Fruit fly (Drosophila melanogaster) whole organism: Measurements from ENCODE around the gene Edc3.

Experiments
- CG8478 ChIP-seq: fragments of >200 bp; optimal IDR thresholded peaks from 2 replicates; lab custom pipeline; 2018; ENCODE audit warnings: inconsistent platforms
- Dll ChIP-seq: fragments of >200 bp; optimal IDR thresholded peaks from 2 replicates; lab custom pipeline; 2017
- EcR ChIP-seq, 2 experiments: fragments of >200 bp; optimal IDR thresholded peaks; 2 replicates each; lab custom pipeline; 2017; ENCODE audit warnings: missing biosample characterization in 2 of 2, missing genetic modification characterization in 2 of 2, missing genetic modification reagents in 2 of 2
- pan ChIP-seq: fragments of >200 bp; optimal IDR thresholded peaks from 2 replicates; lab custom pipeline; 2017
- psq ChIP-seq: fragments of >200 bp; optimal IDR thresholded peaks from 2 replicates; lab custom pipeline; 2017
- usp ChIP-seq: fragments of >200 bp; optimal IDR thresholded peaks from 2 replicates; lab custom pipeline; 2017; ENCODE audit warnings: missing biosample characterization, missing genetic modification characterization, mixed read lengths

Gene Edc3

DNA sequence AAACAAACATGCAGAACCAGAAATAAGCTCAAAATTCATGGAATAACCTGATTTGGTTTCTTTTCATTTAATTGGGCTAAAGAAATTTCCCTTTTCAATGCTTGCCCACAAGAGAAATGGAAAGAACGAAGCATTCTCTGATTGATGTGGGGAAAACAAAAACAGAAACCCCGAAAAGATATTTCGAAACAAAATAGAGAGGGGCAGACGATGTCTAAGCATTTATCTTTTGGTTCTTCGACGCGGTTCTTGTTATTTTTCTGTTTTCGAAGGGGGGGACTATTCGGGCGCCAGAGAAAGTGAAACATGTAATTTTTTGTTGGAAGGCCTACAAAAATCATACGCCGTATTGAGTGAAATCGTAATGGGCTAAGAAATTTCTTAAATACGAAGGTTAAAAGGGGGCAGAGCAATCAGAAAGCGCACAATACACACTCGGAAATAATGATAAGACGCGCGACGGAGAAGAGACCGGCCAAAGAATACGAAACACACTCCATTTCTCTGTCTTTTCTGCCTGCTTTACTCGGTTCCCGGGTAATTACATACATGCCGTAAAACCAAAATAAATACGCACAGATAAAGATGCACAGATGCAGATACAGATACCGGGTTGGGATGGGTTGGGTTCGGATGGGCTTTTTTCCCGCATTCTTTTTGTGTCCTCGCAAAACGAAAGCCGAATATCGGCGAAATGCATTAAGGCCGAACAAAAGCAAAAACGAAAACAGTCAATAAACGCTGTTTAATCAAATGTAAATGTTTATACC is 40.9 kb downstream of the Edc3 start:
- TF ChIP-seq CG8478 (lab: Kevin White, UChicago): no peak
- no peak for TF ChIP-seq Dll (lab: Kevin White, UChicago)
- TF ChIP-seq EcR (GFP tag; optimal IDR thresholded peaks at IDR 0.05; lab: Kevin White, UChicago): no peak
- no peak for TF ChIP-seq usp
- TF ChIP-seq psq (lab: Kevin White, UChicago): no peak
- no peak for TF ChIP-seq pan (lab: Kevin White, UChicago)

DNA sequence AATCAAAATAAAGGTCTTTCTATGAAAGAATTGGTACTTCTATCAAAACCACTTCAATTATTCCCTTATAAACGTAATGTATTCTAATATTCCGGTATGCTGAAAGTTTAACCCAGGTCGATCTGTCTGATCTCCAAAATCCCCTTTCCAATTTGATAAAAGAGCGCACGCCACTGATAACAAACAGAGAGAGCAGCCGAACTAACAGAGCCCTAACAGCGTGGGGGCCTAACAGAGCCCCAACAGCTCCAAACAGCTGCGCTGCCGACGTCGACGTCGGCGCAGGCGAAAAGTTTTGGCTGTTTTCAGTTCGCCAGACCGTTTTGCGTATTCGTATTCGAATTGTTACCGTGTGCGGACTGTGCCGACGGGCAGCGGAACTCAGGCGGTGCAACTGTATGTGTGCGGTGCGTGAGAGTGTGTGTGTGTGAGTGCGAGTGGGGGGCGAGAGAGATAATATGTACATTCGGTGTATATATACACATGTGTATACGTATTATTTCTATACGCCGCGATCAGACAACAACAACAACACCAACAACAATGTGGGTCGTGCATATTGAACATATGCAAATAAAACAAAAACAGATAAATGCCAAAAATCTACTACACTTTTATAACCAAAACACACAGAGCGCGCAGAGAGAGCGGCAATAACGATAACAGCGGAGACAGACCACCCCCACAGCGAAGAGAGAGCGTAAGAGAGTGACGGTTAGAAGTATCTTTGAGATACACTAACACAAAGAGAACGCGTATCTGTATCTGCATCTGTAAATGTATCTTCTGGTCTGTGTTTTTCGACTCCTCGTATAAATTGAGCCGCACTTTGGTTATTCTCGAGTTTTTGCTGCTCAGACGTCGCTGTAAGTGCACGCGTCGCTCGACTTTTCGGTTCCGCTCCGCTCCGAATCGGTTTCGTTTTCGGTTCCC is 42.6 kb downstream of the Edc3 start, which contains the start of gene Oatp74D:
Gene Oatp74D, plus strand, starts transcription at position 325 of the 933 bp plus-strand sequence.
- TF ChIP-seq CG8478 (lab: Kevin White, UChicago) (peak; percentile 16), EcR (GFP tag; optimal IDR thresholded peaks at IDR 0.05; lab: Kevin White, UChicago) (no peak), Dll (lab: Kevin White, UChicago) (peak; percentile 30), pan (lab: Kevin White, UChicago) (no peak)

DNA sequence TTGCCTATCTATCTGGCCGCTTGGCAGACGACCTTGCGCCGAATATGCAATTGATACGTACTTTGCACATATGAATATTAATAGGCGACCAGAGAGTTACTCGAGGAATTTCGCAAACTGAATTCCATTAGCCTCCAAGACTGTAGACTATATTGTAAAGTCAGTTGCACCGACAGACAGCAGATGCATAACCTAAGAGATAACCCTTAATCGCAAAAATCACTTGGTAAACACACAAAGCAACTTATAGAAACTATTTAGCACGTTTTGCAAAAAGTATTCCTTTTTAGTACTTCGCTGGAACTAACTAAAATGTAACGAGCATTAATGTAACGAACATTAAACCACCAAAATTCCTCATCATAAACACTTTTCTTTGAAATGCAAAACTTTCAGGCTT is 43.5 kb downstream of the Edc3 start, which contains the start of gene CG6333:
Gene CG6333, minus strand, starts transcription at position 101 of the 400 bp plus-strand sequence.
- TF ChIP-seq pan (lab: Kevin White, UChicago): no peak
- TF ChIP-seq CG8478 (lab: Kevin White, UChicago): no peak
- TF ChIP-seq psq (lab: Kevin White, UChicago): no peak
- TF ChIP-seq EcR (GFP tag; optimal IDR thresholded peaks at IDR 0.05; lab: Kevin White, UChicago): no peak
- TF ChIP-seq Dll (lab: Kevin White, UChicago): no peak
- TF ChIP-seq usp: no peak

DNA sequence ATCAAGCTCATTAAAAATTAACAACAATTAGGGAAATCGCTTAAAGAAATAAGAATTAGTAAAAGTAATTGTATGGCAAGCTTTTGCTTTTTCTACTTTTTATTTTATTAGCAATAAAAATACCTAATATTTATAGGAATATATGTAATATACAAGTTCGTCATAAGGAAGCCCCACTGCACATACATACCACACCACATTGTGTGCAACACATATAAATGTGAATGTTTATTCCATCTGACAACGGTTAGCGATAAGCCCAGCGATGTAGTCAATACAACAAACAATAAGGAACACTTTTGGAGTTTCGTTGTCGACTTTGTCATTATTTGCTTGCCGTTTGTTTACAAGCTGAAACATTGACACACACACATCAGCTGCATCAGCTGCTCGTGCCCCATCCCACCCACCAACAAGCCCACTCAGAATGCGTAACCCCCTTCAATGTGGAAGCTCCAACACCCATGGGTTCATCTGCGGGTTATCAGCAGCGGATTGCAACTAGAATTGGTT is 44.3 kb downstream of the Edc3 start:
- no peak for TF ChIP-seq CG8478 (lab: Kevin White, UChicago)
- TF ChIP-seq psq (lab: Kevin White, UChicago): no peak

DNA sequence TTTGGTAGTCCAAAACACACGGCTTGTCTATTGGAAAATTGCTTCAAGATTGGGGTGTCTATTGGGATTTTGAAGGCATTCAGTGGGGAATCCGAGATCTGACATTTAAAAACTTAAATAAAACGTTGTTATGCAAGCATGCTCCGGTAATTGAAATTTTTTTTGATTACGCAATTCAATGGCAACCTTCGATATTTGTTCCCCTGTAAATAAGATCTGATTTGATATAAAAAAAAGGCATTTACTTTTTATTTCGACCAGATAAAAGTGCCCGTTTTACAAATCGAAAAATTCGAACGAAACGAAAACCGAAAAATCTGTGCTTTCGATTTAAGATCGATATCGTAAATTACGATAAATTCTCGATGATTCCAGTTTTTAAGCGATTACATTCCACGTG is 50.8 kb downstream of the Edc3 start, which contains the start of the genes CG13733 and qjt:
Gene CG13733, minus strand, starts transcription at position 101 of the 400 bp plus-strand sequence.
Gene qjt, plus strand, starts transcription at position 271 of the 400 bp plus-strand sequence.
- TF ChIP-seq psq (lab: Kevin White, UChicago) (no peak), usp (no peak), pan (lab: Kevin White, UChicago) (no peak), EcR (GFP tag; optimal IDR thresholded peaks at IDR 0.05; lab: Kevin White, UChicago) (no peak), Dll (lab: Kevin White, UChicago) (no peak), CG8478 (lab: Kevin White, UChicago) (no peak)

DNA sequence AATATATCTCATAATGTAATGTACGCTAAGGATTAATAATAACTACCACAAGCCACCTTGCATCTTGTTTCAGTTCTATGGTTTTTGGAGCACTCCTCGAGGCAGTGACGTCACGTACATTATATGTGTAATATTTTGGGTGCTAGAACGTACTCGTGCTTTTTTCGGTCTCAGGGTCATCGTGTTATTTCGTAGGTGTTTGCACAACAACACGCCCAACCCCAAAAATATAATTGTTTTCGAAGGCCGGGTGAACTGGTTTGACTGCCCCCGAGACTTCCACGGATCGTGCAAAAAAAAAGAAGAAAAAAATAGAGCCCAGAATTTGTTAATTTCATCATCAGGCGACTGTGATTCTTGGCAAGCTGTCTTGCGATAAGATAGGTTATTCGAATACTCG is 53.2 kb downstream of the Edc3 start:
- TF ChIP-seq CG8478 (lab: Kevin White, UChicago) (no peak), usp (no peak), pan (lab: Kevin White, UChicago) (no peak), Dll (lab: Kevin White, UChicago) (no peak), EcR (GFP tag; optimal IDR thresholded peaks at IDR 0.05; lab: Kevin White, UChicago) (no peak), psq (lab: Kevin White, UChicago) (no peak)

DNA sequence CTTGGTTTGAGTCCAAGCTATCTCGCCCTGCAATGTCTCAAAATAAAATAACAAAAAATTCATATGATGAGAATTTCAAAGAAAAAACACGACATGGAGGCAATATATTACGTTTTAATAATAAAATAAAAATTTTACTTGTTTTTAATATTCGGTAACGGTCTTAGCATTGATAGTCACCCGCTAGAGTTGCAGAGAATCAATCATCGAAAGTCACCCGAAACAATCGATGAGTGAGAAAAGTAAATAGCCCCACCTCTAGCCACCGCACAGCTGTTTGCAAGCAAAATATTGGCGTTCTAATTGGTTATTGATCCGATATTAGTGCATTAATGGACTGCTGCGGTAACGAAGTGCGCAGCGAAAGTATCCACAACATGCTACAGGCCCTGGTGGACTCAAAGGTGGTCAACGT is 53.7 kb downstream of the Edc3 start, which contains the start of gene CG34250:
Gene CG34250, plus strand, starts transcription at position 244 of the 415 bp plus-strand sequence.
- TF ChIP-seq EcR (GFP tag; optimal IDR thresholded peaks at IDR 0.05; lab: Kevin White, UChicago) (no peak), Dll (lab: Kevin White, UChicago) (no peak), pan (lab: Kevin White, UChicago) (no peak), CG8478 (lab: Kevin White, UChicago) (no peak), psq (lab: Kevin White, UChicago) (no peak), usp (no peak)
